Worm (Caenorhabditis elegans) whole organism, mixed stage, embryonic: Measurements from ENCODE around the gene gcy-7.
A peak's percentile ranks its signal among the peaks of the same experiment; 100 is the strongest.

Experiments
- bed-3 ChIP-seq: fragments of 200-800 bp; sonication (Bioruptor generic); optimal IDR thresholded peaks from 3 replicates; lab custom pipeline; 2018; ENCODE audit warnings: mild to moderate bottlenecking, missing genetic modification characterization, moderate library complexity, missing compliant biosample characterization
- blmp-1 ChIP-seq: fragments of 150-350 bp; optimal IDR thresholded peaks from 2 replicates; lab custom pipeline; 2014; ENCODE audit warnings: missing biosample characterization, missing genetic modification characterization
- ceh-39 ChIP-seq: fragments of 150-350 bp; optimal IDR thresholded peaks from 2 replicates; lab custom pipeline; 2014; ENCODE audit warnings: missing biosample characterization, missing genetic modification characterization
- ceh-43 ChIP-seq: fragments of 200-800 bp; sonication (Bioruptor generic); optimal IDR thresholded peaks from 2 replicates; lab custom pipeline; 2018; ENCODE audit warnings: mild to moderate bottlenecking, missing genetic modification characterization, moderate library complexity, missing compliant biosample characterization
- ceh-83 ChIP-seq: fragments of 200-800 bp; sonication (Bioruptor generic); optimal IDR thresholded peaks from 2 replicates; lab custom pipeline; 2018; ENCODE audit warnings: mild to moderate bottlenecking, missing genetic modification characterization, missing compliant biosample characterization
- ces-1 ChIP-seq: fragments of 150-350 bp; optimal IDR thresholded peaks from 2 replicates; lab custom pipeline; 2014; ENCODE audit warnings: missing biosample characterization, missing genetic modification reagents, missing genetic modification characterization
- cnd-1 ChIP-seq: fragments of 200-800 bp; sonication (Bioruptor generic); optimal IDR thresholded peaks from 2 replicates; lab custom pipeline; 2018; ENCODE audit warnings: mild to moderate bottlenecking, missing genetic modification characterization, missing compliant biosample characterization
- drap-1 ChIP-seq: fragments of 200-800 bp; sonication (Bioruptor generic); optimal IDR thresholded peaks from 3 replicates; lab custom pipeline; 2018; ENCODE audit warnings: mild to moderate bottlenecking, missing genetic modification characterization, missing compliant biosample characterization
- elt-1 ChIP-seq: sonication (generic microtip); optimal IDR thresholded peaks from 2 replicates; lab custom pipeline; 2017; ENCODE audit warnings: missing genetic modification characterization, mild to moderate bottlenecking, missing compliant biosample characterization, antibody characterized with exemption, moderate library complexity, borderline replicate concordance; ENCODE audit not compliant: insufficient read depth
- elt-3 ChIP-seq: fragments of 150-350 bp; optimal IDR thresholded peaks from 2 replicates; lab custom pipeline; 2014; ENCODE audit warnings: missing biosample characterization, missing genetic modification characterization
- flh-1 ChIP-seq: fragments of 200-800 bp; sonication (Bioruptor generic); optimal IDR thresholded peaks from 2 replicates; lab custom pipeline; 2018; ENCODE audit warnings: mild to moderate bottlenecking, missing genetic modification characterization, moderate library complexity, missing compliant biosample characterization
- ham-2 ChIP-seq: fragments of 200-800 bp; sonication (Bioruptor generic); optimal IDR thresholded peaks from 2 replicates; lab custom pipeline; 2018; ENCODE audit warnings: mild to moderate bottlenecking, missing genetic modification characterization, missing compliant biosample characterization
- hlh-1 ChIP-seq: fragments of 150-350 bp; optimal IDR thresholded peaks from 2 replicates; lab custom pipeline; 2014; ENCODE audit warnings: missing biosample characterization, missing genetic modification reagents, missing genetic modification characterization
- lin-13 ChIP-seq: fragments of 150-350 bp; optimal IDR thresholded peaks from 2 replicates; lab custom pipeline; 2014; ENCODE audit warnings: missing biosample characterization, missing genetic modification characterization
- lin-32 ChIP-seq: fragments of 200-800 bp; sonication (Bioruptor generic); optimal IDR thresholded peaks from 2 replicates; lab custom pipeline; 2018; ENCODE audit warnings: mild to moderate bottlenecking, missing genetic modification characterization, missing compliant biosample characterization
- lsy-2 ChIP-seq: fragments of 150-350 bp; optimal IDR thresholded peaks from 2 replicates; lab custom pipeline; 2014; ENCODE audit warnings: missing biosample characterization, missing genetic modification characterization
- mab-5 ChIP-seq: fragments of 150-350 bp; optimal IDR thresholded peaks from 2 replicates; lab custom pipeline; 2014; ENCODE audit warnings: missing biosample characterization, missing genetic modification characterization
- mep-1 ChIP-seq: fragments of 150-350 bp; optimal IDR thresholded peaks from 2 replicates; lab custom pipeline; 2017; ENCODE audit warnings: missing biosample characterization, missing genetic modification reagents, missing genetic modification characterization, inconsistent platforms
- mls-2 ChIP-seq: sonication (generic microtip); optimal IDR thresholded peaks from 2 replicates; lab custom pipeline; 2016; ENCODE audit warnings: mild to moderate bottlenecking, missing genetic modification characterization, moderate library complexity, missing compliant biosample characterization
- nhr-12 ChIP-seq: fragments of 150-350 bp; optimal IDR thresholded peaks from 2 replicates; lab custom pipeline; 2014; ENCODE audit warnings: missing biosample characterization, missing genetic modification characterization
- nhr-2 ChIP-seq: fragments of 150-350 bp; optimal IDR thresholded peaks from 2 replicates; lab custom pipeline; 2014; ENCODE audit warnings: missing biosample characterization, missing genetic modification characterization
- nhr-237 ChIP-seq: fragments of 150-350 bp; optimal IDR thresholded peaks from 2 replicates; lab custom pipeline; 2014; ENCODE audit warnings: missing biosample characterization, missing genetic modification characterization
- nhr-28 ChIP-seq: fragments of 150-350 bp; optimal IDR thresholded peaks from 2 replicates; lab custom pipeline; 2014; ENCODE audit warnings: missing biosample characterization, missing genetic modification characterization
- pha-4 ChIP-seq: fragments of 150-350 bp; optimal IDR thresholded peaks from 2 replicates; lab custom pipeline; 2018; ENCODE audit warnings: missing biosample characterization, missing genetic modification reagents, missing genetic modification characterization
- sem-2 ChIP-seq: fragments of 200-800 bp; sonication (Bioruptor generic); optimal IDR thresholded peaks from 2 replicates; lab custom pipeline; 2018; ENCODE audit warnings: mild to moderate bottlenecking, missing genetic modification characterization, missing compliant biosample characterization
- snpc-4 ChIP-seq: fragments of 150-350 bp; optimal IDR thresholded peaks from 2 replicates; lab custom pipeline; 2014; ENCODE audit warnings: missing biosample characterization, missing genetic modification characterization
- sptf-1 ChIP-seq: sonication (generic microtip); optimal IDR thresholded peaks from 2 replicates; lab custom pipeline; 2017; ENCODE audit warnings: mild to moderate bottlenecking, missing genetic modification characterization, moderate library complexity, missing compliant biosample characterization
- tbx-8 ChIP-seq: fragments of 200-800 bp; sonication (Bioruptor generic); optimal IDR thresholded peaks from 2 replicates; lab custom pipeline; 2018; ENCODE audit warnings: mild to moderate bottlenecking, missing genetic modification characterization, moderate library complexity, missing compliant biosample characterization
- unc-120 ChIP-seq: sonication (generic microtip); optimal IDR thresholded peaks from 2 replicates; lab custom pipeline; 2017; ENCODE audit warnings: missing genetic modification characterization, missing compliant biosample characterization; ENCODE audit not compliant: poor library complexity, severe bottlenecking
- unc-39 ChIP-seq: fragments of 150-350 bp; optimal IDR thresholded peaks from 2 replicates; lab custom pipeline; 2014; ENCODE audit warnings: missing biosample characterization, missing genetic modification characterization
- unc-62 ChIP-seq: fragments of 150-350 bp; optimal IDR thresholded peaks from 2 replicates; lab custom pipeline; 2014; ENCODE audit warnings: missing biosample characterization, missing genetic modification reagents, missing genetic modification characterization
- ztf-11 ChIP-seq: fragments of 150-350 bp; optimal IDR thresholded peaks from 2 replicates; lab custom pipeline; 2014; ENCODE audit warnings: missing biosample characterization, missing genetic modification characterization

Gene gcy-7

ce11 chrV:8417271-8417670 lies 30.1 kb downstream of the gcy-7 start:
- TF ChIP-seq mep-1 (tag; lab: Kevin White, UChicago) (no peak), sptf-1 (no peak), pha-4 (tag; lab: Kevin White, UChicago) (no peak), ces-1 (GFP tag; lab: Kevin White, UChicago) (no peak), unc-39 (tag; lab: Kevin White, UChicago) (no peak), mls-2 (tag; lab: Kevin White, UChicago) (no peak), bed-3 (GFP tag; lab: Kevin White, UChicago) (no peak), cnd-1 (tag; lab: Kevin White, UChicago) (no peak), nhr-237 (tag; lab: Kevin White, UChicago) (no peak), flh-1 (GFP tag; lab: Kevin White, UChicago) (no peak), nhr-28 (tag; lab: Kevin White, UChicago) (no peak), nhr-2 (no peak), ham-2 (GFP tag; lab: Kevin White, UChicago) (no peak), unc-62 (no peak), nhr-12 (tag; lab: Kevin White, UChicago) (no peak), snpc-4 (tag; lab: Kevin White, UChicago) (no peak), lin-32 (no peak)

- TF ChIP-seq pha-4 (tag; lab: Kevin White, UChicago), result no peak
- TF ChIP-seq cnd-1 (tag; lab: Kevin White, UChicago), result no peak
- no peak for TF ChIP-seq lin-13 (tag; lab: Kevin White, UChicago)
- TF ChIP-seq ceh-43 (GFP tag; lab: Kevin White, UChicago), result no peak
- no peak for TF ChIP-seq hlh-1 (tag; lab: Kevin White, UChicago)
- no peak for TF ChIP-seq elt-3 (tag; lab: Kevin White, UChicago)
- TF ChIP-seq ceh-39, result no peak
- TF ChIP-seq mep-1 (tag; lab: Kevin White, UChicago), result no peak
- no peak for TF ChIP-seq ztf-11
- no peak for TF ChIP-seq tbx-8 (GFP tag; lab: Kevin White, UChicago)
- TF ChIP-seq flh-1 (GFP tag; lab: Kevin White, UChicago), result no peak
- no peak for TF ChIP-seq blmp-1
- TF ChIP-seq, all 35 proteins: peak for 0
These were observed 38.0 kb downstream of the gcy-7 start for ce11 chrV:8424840-8425814.

- no peak for TF ChIP-seq nhr-12 (tag; lab: Kevin White, UChicago)
- no peak for TF ChIP-seq flh-1 (GFP tag; lab: Kevin White, UChicago)
- no peak for TF ChIP-seq lsy-2
- no peak for TF ChIP-seq sem-2
- no peak for TF ChIP-seq ceh-39
- peak; percentile 5 for TF ChIP-seq pha-4 (tag; lab: Kevin White, UChicago)
- peak; percentile 56 for TF ChIP-seq ces-1 (GFP tag; lab: Kevin White, UChicago)
These were observed 39.1 kb downstream of the gcy-7 start for ce11 chrV:8426210-8426609.

DNA sequence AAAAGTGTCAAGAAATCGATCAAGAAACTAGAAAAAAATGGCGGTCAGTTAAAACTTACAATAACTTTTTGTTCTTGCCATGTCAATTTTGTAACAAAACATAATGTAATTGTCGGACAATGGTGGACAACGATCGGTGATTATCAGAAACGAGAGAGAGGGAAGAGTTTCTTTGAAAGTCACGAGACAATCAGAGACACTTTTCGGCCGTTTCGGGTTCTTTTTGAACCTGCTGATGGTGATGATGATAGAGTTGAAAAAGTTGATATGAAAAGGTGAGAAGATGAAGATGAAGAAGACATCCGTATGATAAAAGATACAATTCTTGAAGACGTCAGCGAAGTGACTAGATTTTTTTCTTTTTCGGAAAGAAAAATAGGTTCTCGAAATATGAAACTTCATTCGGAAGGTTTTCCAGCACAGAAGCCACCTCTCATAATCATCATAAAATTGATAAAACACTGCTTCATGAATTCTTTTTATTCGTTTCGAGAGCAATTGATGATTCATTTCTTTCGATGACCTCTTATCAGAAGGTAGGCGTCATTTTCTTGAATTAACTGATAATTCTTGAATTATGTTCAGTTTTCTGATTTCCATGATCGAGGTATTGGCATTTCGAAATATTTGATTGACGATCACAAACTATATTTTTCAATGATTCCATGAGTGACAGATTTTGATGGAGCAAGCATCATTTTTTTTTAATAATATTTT lies 39.7 kb downstream of the gcy-7 start:
- TF ChIP-seq mep-1 (tag; lab: Kevin White, UChicago), result no peak
- no peak for TF ChIP-seq ham-2 (GFP tag; lab: Kevin White, UChicago)

DNA sequence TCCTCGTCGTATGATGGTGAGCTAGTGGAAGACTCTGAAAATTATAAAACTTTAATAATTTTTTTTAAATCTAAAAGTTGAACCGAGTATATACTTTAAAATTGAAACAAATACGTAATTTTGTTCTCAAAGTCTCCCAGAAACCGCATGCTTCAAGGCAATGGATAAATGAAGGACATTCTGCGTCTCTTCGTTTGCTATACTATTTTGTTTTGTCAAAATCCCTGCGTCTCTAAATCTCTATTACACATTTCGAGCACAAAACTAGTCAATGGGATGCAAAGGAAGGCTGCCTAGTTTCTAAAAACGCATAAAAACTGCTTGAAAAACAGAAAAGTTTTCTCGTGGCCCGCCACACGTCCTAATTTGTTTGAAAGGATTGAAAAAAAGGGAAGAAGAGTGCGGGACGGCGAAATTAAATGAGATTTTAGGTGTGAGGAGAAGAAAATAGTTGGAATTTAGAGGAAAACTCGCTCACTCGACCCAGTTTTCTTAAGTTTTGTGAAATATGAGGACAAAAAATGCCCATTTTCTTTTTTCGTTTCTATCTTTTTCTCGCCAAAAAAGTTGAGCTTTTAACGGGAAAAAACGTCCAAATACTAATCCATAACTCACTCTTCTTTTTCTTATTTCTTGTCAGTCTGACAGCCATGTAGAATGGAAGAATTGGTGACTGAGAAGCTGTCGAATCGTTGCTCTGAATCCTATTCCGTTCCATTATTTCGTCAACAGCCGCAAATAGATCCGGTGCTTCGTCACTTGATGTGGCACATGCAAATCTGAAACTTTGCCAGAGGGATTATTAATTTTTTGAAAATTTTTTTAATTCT lies 41.6 kb downstream of the gcy-7 start:
- TF ChIP-seq hlh-1 (tag; lab: Kevin White, UChicago), result no peak
- no peak for TF ChIP-seq lin-32
- TF ChIP-seq blmp-1, result no peak
- TF ChIP-seq sem-2, result no peak
- TF ChIP-seq elt-1 (tag; lab: Kevin White, UChicago), result no peak
- no peak for TF ChIP-seq mab-5
- TF ChIP-seq ceh-39, result no peak
- no peak for TF ChIP-seq cnd-1 (tag; lab: Kevin White, UChicago)
- TF ChIP-seq unc-39 (tag; lab: Kevin White, UChicago), result no peak
- peak; percentile 2 for TF ChIP-seq unc-120 (tag; lab: Kevin White, UChicago)
- TF ChIP-seq nhr-28 (tag; lab: Kevin White, UChicago), result no peak
- no peak for TF ChIP-seq ceh-83 (GFP tag; lab: Kevin White, UChicago)
- no peak for TF ChIP-seq elt-3 (tag; lab: Kevin White, UChicago)
- TF ChIP-seq ztf-11, result no peak
- TF ChIP-seq pha-4 (tag; lab: Kevin White, UChicago), result no peak
- TF ChIP-seq ces-1 (GFP tag; lab: Kevin White, UChicago), result peak; percentile 78
- no peak for TF ChIP-seq bed-3 (GFP tag; lab: Kevin White, UChicago)
- TF ChIP-seq nhr-12 (tag; lab: Kevin White, UChicago), result no peak
- no peak for TF ChIP-seq nhr-237 (tag; lab: Kevin White, UChicago)
- TF ChIP-seq flh-1 (GFP tag; lab: Kevin White, UChicago), result no peak
- no peak for TF ChIP-seq drap-1
- peak; percentile 3 for TF ChIP-seq lsy-2
- TF ChIP-seq ceh-43 (GFP tag; lab: Kevin White, UChicago), result no peak
